Fruit fly (Drosophila melanogaster) whole organism: Measurements from ENCODE around the gene Hou.

Experiments used
- CG8478 ChIP-seq: fragments of >200 bp; optimal IDR thresholded peaks from 2 replicates; lab custom pipeline; 2018; ENCODE audit warnings: inconsistent platforms
- Dll ChIP-seq: fragments of >200 bp; optimal IDR thresholded peaks from 2 replicates; lab custom pipeline; 2017
- EcR ChIP-seq, 2 experiments: fragments of >200 bp; optimal IDR thresholded peaks; 2 replicates each; lab custom pipeline; 2017; ENCODE audit warnings: missing biosample characterization in 2 of 2, missing genetic modification characterization in 2 of 2, missing genetic modification reagents in 2 of 2
- pan ChIP-seq: fragments of >200 bp; optimal IDR thresholded peaks from 2 replicates; lab custom pipeline; 2017
- psq ChIP-seq: fragments of >200 bp; optimal IDR thresholded peaks from 2 replicates; lab custom pipeline; 2017

DNA sequence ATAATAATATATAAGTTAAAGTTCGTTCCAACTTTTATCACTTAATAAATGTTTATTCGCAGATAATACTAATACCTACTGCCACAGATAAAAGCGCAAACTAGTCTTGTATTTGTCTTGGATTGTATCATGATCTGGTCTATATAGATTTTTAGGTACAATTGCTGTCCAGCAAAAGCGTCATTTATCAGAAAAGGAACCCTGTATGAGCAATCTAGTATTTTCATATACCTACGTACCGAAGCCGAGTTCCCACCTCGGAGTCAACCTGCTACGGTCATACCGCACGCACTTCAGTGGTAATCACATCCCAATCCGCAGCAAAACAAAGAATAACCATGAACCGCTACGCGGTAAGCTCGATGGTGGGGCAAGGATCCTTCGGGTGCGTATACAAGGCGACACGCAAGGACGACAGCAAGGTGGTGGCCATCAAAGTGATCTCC lies 7.3 kb upstream of the Hou start, which contains the start of gene fu:
- TF ChIP-seq psq (lab: Kevin White, UChicago) (no peak), Dll (lab: Kevin White, UChicago) (no peak), CG8478 (lab: Kevin White, UChicago) (no peak), EcR (GFP tag; optimal IDR thresholded peaks at IDR 0.05; lab: Kevin White, UChicago) (no peak), pan (lab: Kevin White, UChicago) (no peak)
